Worm (Caenorhabditis elegans) whole organism, L2 larva: ENCODE data around the gene C14E2.6.

ENCODE experiments used
- ZK546.5 ChIP-seq: sonication (generic microtip); optimal IDR thresholded peaks from 2 replicates; lab custom pipeline; 2017; ENCODE audit warnings: missing biosample characterization, missing genetic modification characterization
- alr-1 ChIP-seq: fragments of 150-350 bp; optimal IDR thresholded peaks from 2 replicates; lab custom pipeline; 2014; ENCODE audit warnings: missing biosample characterization, missing genetic modification characterization
- ama-1 ChIP-seq: fragments of 150-350 bp; optimal IDR thresholded peaks from 2 replicates; lab custom pipeline; 2018; ENCODE audit warnings: inconsistent platforms
- nhr-237 ChIP-seq: fragments of 150-350 bp; optimal IDR thresholded peaks from 2 replicates; lab custom pipeline; 2014; ENCODE audit warnings: missing biosample characterization, missing genetic modification characterization
- snpc-4 ChIP-seq: fragments of 150-350 bp; optimal IDR thresholded peaks from 2 replicates; lab custom pipeline; 2014; ENCODE audit warnings: missing biosample characterization, missing genetic modification characterization
- unc-39 ChIP-seq: fragments of 150-350 bp; optimal IDR thresholded peaks from 2 replicates; lab custom pipeline; 2014; ENCODE audit warnings: missing biosample characterization, missing genetic modification characterization
- unc-55 ChIP-seq: fragments of 150-350 bp; sonication (generic microtip); optimal IDR thresholded peaks from 3 replicates; lab custom pipeline; 2014; ENCODE audit warnings: missing biosample characterization, missing genetic modification reagents, missing genetic modification characterization
- zag-1 ChIP-seq: fragments of 150-350 bp; optimal IDR thresholded peaks from 2 replicates; lab custom pipeline; 2014; ENCODE audit warnings: missing biosample characterization, missing genetic modification characterization
- ztf-11 ChIP-seq: sonication (generic microtip); optimal IDR thresholded peaks from 2 replicates; lab custom pipeline; 2017; ENCODE audit warnings: missing biosample characterization, missing genetic modification characterization

ce11 chrX:1826166-1826565, 3.7 kb downstream of the C14E2.6 start, which contains the start of gene C14E2.1:
- TF ChIP-seq unc-55 (GFP tag; lab: Kevin White, UChicago): no peak
- TF ChIP-seq snpc-4: no peak
- no peak for TF ChIP-seq unc-39 (tag; lab: Kevin White, UChicago)
- TF ChIP-seq nhr-237: no peak
- TF ChIP-seq alr-1 (tag; lab: Kevin White, UChicago): no peak
- no peak for TF ChIP-seq zag-1 (tag; lab: Kevin White, UChicago)
- TF ChIP-seq ZK546.5: no peak
- no peak for TF ChIP-seq ama-1 (lab: Kevin White, UChicago)
- no peak for TF ChIP-seq ztf-11
